Fruit fly (Drosophila melanogaster) whole organism, embryonic: ENCODE measurements around the gene CG32985.

Experiments
- Antp ChIP-seq: fragments of 200-800 bp; sonication (Bioruptor generic); optimal IDR thresholded peaks from 3 replicates; lab custom pipeline; 2016; ENCODE audit warnings: missing biosample characterization, missing genetic modification characterization
- BEAF-32 ChIP-seq: fragments of 200-800 bp; sonication (Bioruptor generic); optimal IDR thresholded peaks from 3 replicates; lab custom pipeline; 2017; ENCODE audit warnings: missing biosample characterization, missing genetic modification characterization, mild to moderate bottlenecking, moderate library complexity, missing genetic modification reagents
- CG10565 ChIP-seq: fragments of 200-800 bp; sonication (Bioruptor generic); optimal IDR thresholded peaks from 3 replicates; lab custom pipeline; 2016; ENCODE audit warnings: missing biosample characterization, mild to moderate bottlenecking, missing genetic modification characterization
- CG10979 ChIP-seq: fragments of 200-800 bp; sonication (Bioruptor generic); optimal IDR thresholded peaks from 2 replicates; lab custom pipeline; 2018; ENCODE audit warnings: missing biosample characterization, mild to moderate bottlenecking, missing genetic modification characterization, moderate library complexity
- CG11085 ChIP-seq: fragments of 200-800 bp; sonication (Bioruptor generic); IDR thresholded peaks from 2 replicates; pipeline ENCODE4 v1.3.6; 2022; ENCODE audit warnings: missing biosample characterization, missing genetic modification characterization
- CG12104 ChIP-seq: fragments of 200-800 bp; sonication (Bioruptor generic); optimal IDR thresholded peaks from 3 replicates; lab custom pipeline; 2016; ENCODE audit warnings: missing biosample characterization, missing genetic modification characterization
- CG12155 ChIP-seq: fragments of 200-800 bp; sonication (Bioruptor generic); optimal IDR thresholded peaks from 3 replicates; lab custom pipeline; 2016; ENCODE audit warnings: missing biosample characterization, missing genetic modification characterization
- CG15696 ChIP-seq: fragments of 200-800 bp; sonication (Bioruptor generic); optimal IDR thresholded peaks from 2 replicates; lab custom pipeline; 2019; ENCODE audit warnings: missing biosample characterization, mild to moderate bottlenecking, missing genetic modification characterization, moderate library complexity
- CG1603 ChIP-seq: fragments of 200-800 bp; sonication (Bioruptor generic); optimal IDR thresholded peaks from 2 replicates; lab custom pipeline; 2019; ENCODE audit warnings: missing biosample characterization, mild to moderate bottlenecking, missing genetic modification characterization, moderate library complexity
- CG1832 ChIP-seq: fragments of 200-800 bp; sonication (Bioruptor generic); optimal IDR thresholded peaks from 2 replicates; lab custom pipeline; 2017; ENCODE audit warnings: missing biosample characterization, mild to moderate bottlenecking, missing genetic modification characterization, inconsistent platforms
- CG18476 ChIP-seq: fragments of 200-800 bp; sonication (Bioruptor generic); optimal IDR thresholded peaks from 2 replicates; lab custom pipeline; 2016; ENCODE audit warnings: missing biosample characterization, mild to moderate bottlenecking, missing genetic modification characterization
- CG2116 ChIP-seq: fragments of 200-800 bp; sonication (Bioruptor generic); optimal IDR thresholded peaks from 3 replicates; lab custom pipeline; 2018; ENCODE audit warnings: missing biosample characterization, mild to moderate bottlenecking, missing genetic modification characterization
- CG32772 ChIP-seq: fragments of 200-800 bp; sonication (Bioruptor generic); IDR thresholded peaks from 2 replicates; pipeline ENCODE4 v1.3.6; 2022; ENCODE audit warnings: missing biosample characterization, missing genetic modification characterization
- CG3281 ChIP-seq: fragments of 200-800 bp; sonication (Bioruptor generic); optimal IDR thresholded peaks from 3 replicates; lab custom pipeline; 2017; ENCODE audit warnings: missing biosample characterization, mild to moderate bottlenecking, missing genetic modification characterization
- CG33213 ChIP-seq: fragments of 200-800 bp; sonication (Bioruptor generic); optimal IDR thresholded peaks from 3 replicates; lab custom pipeline; 2016; ENCODE audit warnings: missing biosample characterization, missing genetic modification characterization
- CG43689 ChIP-seq: fragments of 200-800 bp; sonication (Bioruptor generic); IDR thresholded peaks from 2 replicates; pipeline ENCODE4 v1.3.6; 2022; ENCODE audit warnings: missing biosample characterization, missing genetic modification characterization
- CG4617 ChIP-seq: fragments of 200-800 bp; sonication (Bioruptor generic); optimal IDR thresholded peaks from 3 replicates; lab custom pipeline; 2016; ENCODE audit warnings: missing biosample characterization, missing genetic modification characterization, borderline replicate concordance
- CG7928 ChIP-seq: fragments of 200-800 bp; sonication (Bioruptor generic); optimal IDR thresholded peaks from 2 replicates; lab custom pipeline; 2017; ENCODE audit warnings: missing biosample characterization, mild to moderate bottlenecking, missing genetic modification characterization
- CG7987 ChIP-seq: fragments of 200-800 bp; sonication (Bioruptor generic); optimal IDR thresholded peaks from 2 replicates; lab custom pipeline; 2018; ENCODE audit warnings: missing biosample characterization, mild to moderate bottlenecking, missing genetic modification characterization, moderate library complexity
- CG8359 ChIP-seq: fragments of 200-800 bp; sonication (Bioruptor generic); optimal IDR thresholded peaks from 2 replicates; lab custom pipeline; 2017; ENCODE audit warnings: missing biosample characterization, mild to moderate bottlenecking, missing genetic modification characterization, borderline replicate concordance
- CG9609 ChIP-seq: fragments of 200-800 bp; sonication (Bioruptor generic); optimal IDR thresholded peaks from 3 replicates; lab custom pipeline; 2016; ENCODE audit warnings: missing biosample characterization, missing genetic modification characterization
- CG9932 ChIP-seq: fragments of 200-800 bp; sonication (Bioruptor generic); IDR thresholded peaks from 2 replicates; pipeline ENCODE4 v1.3.6; 2022; ENCODE audit warnings: missing biosample characterization, missing genetic modification characterization
- D ChIP-seq, 2 experiments: fragments of 200-800 bp in 1 of 2; fragments of >200 bp in 1 of 2; sonication (Bioruptor generic) in 1 of 2; optimal IDR thresholded peaks; 2 replicates in 1 of 2; 3 replicates in 1 of 2; lab custom pipeline; 2017; ENCODE audit warnings: mild to moderate bottlenecking in 1 of 2, missing biosample characterization in 1 of 2, missing genetic modification characterization in 1 of 2, missing genetic modification reagents in 1 of 2
- Drgx ChIP-seq: fragments of 200-800 bp; sonication (Bioruptor generic); IDR thresholded peaks from 2 replicates; pipeline ENCODE4 v1.3.6; 2022; ENCODE audit warnings: missing biosample characterization, missing genetic modification characterization
- E2f1 ChIP-seq: fragments of 200-800 bp; sonication (Bioruptor generic); IDR thresholded peaks from 2 replicates; pipeline ENCODE4 v1.3.6; 2022; ENCODE audit warnings: missing biosample characterization, missing genetic modification characterization
- Hr3 ChIP-seq: fragments of 200-800 bp; sonication (Bioruptor generic); optimal IDR thresholded peaks from 3 replicates; lab custom pipeline; 2016; ENCODE audit warnings: missing biosample characterization, missing genetic modification characterization
- Lhr ChIP-seq: fragments of 200-800 bp; sonication (Bioruptor generic); optimal IDR thresholded peaks from 3 replicates; lab custom pipeline; 2017; ENCODE audit warnings: mild to moderate bottlenecking, missing biosample characterization, missing genetic modification reagents, missing genetic modification characterization
- Max ChIP-seq: fragments of 200-800 bp; sonication (Bioruptor generic); optimal IDR thresholded peaks from 2 replicates; lab custom pipeline; 2016; ENCODE audit warnings: missing biosample characterization, mild to moderate bottlenecking, missing genetic modification characterization
- Med ChIP-seq: fragments of 200-800 bp; sonication (Bioruptor generic); peaks from one replicate; lab custom pipeline; 2016; ENCODE audit warnings: missing biosample characterization, missing genetic modification characterization, mild to moderate bottlenecking, inconsistent platforms, moderate library complexity
- NC2α ChIP-seq: fragments of 200-800 bp; sonication (Bioruptor generic); optimal IDR thresholded peaks from 2 replicates; lab custom pipeline; 2016; ENCODE audit warnings: missing biosample characterization, missing genetic modification characterization
- NFAT ChIP-seq: fragments of 200-800 bp; sonication (Bioruptor generic); IDR thresholded peaks from 2 replicates; pipeline ENCODE4 v1.3.6; 2022; ENCODE audit warnings: missing biosample characterization, missing genetic modification characterization
- Oli ChIP-seq: fragments of 200-800 bp; sonication (Bioruptor generic); optimal IDR thresholded peaks from 2 replicates; lab custom pipeline; 2018; ENCODE audit warnings: missing biosample characterization, mild to moderate bottlenecking, missing genetic modification characterization, moderate library complexity
- Opbp ChIP-seq: fragments of 200-800 bp; sonication (Bioruptor generic); IDR thresholded peaks from 3 replicates; pipeline ENCODE4 v1.3.6; 2022; ENCODE audit warnings: missing biosample characterization, missing genetic modification characterization; ENCODE audit not compliant: partially characterized antibody
- Rfx ChIP-seq: fragments of 200-800 bp; sonication (Bioruptor generic); IDR thresholded peaks from 2 replicates; pipeline ENCODE4 v1.3.6; 2022; ENCODE audit warnings: missing biosample characterization, missing genetic modification characterization
- Sox102F ChIP-seq: fragments of 200-800 bp; sonication (Bioruptor generic); optimal IDR thresholded peaks from 2 replicates; lab custom pipeline; 2018; ENCODE audit warnings: missing biosample characterization, mild to moderate bottlenecking, missing genetic modification characterization, moderate library complexity
- Sry-β ChIP-seq: fragments of 200-800 bp; sonication (Bioruptor generic); optimal IDR thresholded peaks from 2 replicates; lab custom pipeline; 2018; ENCODE audit warnings: missing biosample characterization, mild to moderate bottlenecking, missing genetic modification characterization, moderate library complexity
- Ssrp ChIP-seq: fragments of 200-800 bp; sonication (Bioruptor generic); optimal IDR thresholded peaks from 2 replicates; lab custom pipeline; 2018; ENCODE audit warnings: missing biosample characterization, mild to moderate bottlenecking, missing genetic modification characterization, moderate library complexity
- abd-A ChIP-seq: fragments of 200-800 bp; sonication (Bioruptor generic); optimal IDR thresholded peaks from 3 replicates; lab custom pipeline; 2019; ENCODE audit warnings: missing biosample characterization, mild to moderate bottlenecking, missing genetic modification characterization, moderate library complexity
- bowl ChIP-seq: fragments of 200-800 bp; sonication (Bioruptor generic); IDR thresholded peaks from 2 replicates; pipeline ENCODE4 v1.3.6; 2022; ENCODE audit warnings: missing biosample characterization, missing genetic modification characterization
- cg ChIP-seq: fragments of 200-800 bp; sonication (Bioruptor generic); optimal IDR thresholded peaks from 3 replicates; lab custom pipeline; 2019; ENCODE audit warnings: missing biosample characterization, mild to moderate bottlenecking, missing genetic modification characterization, moderate library complexity
- esg ChIP-seq: fragments of 200-800 bp; sonication (Bioruptor generic); conservative IDR thresholded peaks from 2 replicates; pipeline ENCODE4 v1.3.6; 2022; ENCODE audit warnings: missing biosample characterization, missing genetic modification characterization
- ewg ChIP-seq: fragments of 200-800 bp; sonication (Bioruptor generic); optimal IDR thresholded peaks from 3 replicates; lab custom pipeline; 2017; ENCODE audit warnings: mild to moderate bottlenecking, missing biosample characterization, missing genetic modification reagents, missing genetic modification characterization
- mam ChIP-seq: fragments of 200-800 bp; sonication (Bioruptor generic); optimal IDR thresholded peaks from 3 replicates; lab custom pipeline; 2016; ENCODE audit warnings: missing biosample characterization, missing genetic modification characterization
- nerfin-1 ChIP-seq: fragments of 200-800 bp; sonication (Bioruptor generic); optimal IDR thresholded peaks from 3 replicates; lab custom pipeline; 2019; ENCODE audit warnings: missing biosample characterization, mild to moderate bottlenecking, missing genetic modification characterization, moderate library complexity
- pho ChIP-seq: fragments of 200-800 bp; sonication (Bioruptor generic); optimal IDR thresholded peaks from 2 replicates; lab custom pipeline; 2016; ENCODE audit warnings: missing biosample characterization, missing genetic modification characterization
- psq ChIP-seq: fragments of 200-800 bp; sonication (Bioruptor generic); optimal IDR thresholded peaks from 2 replicates; lab custom pipeline; 2017; ENCODE audit warnings: missing biosample characterization, missing genetic modification characterization
- sd ChIP-seq: fragments of 200-800 bp; sonication (Bioruptor generic); optimal IDR thresholded peaks from 3 replicates; lab custom pipeline; 2018; ENCODE audit warnings: missing biosample characterization, mild to moderate bottlenecking, missing genetic modification characterization, moderate library complexity
- trh ChIP-seq: fragments of 200-800 bp; sonication (Bioruptor generic); optimal IDR thresholded peaks from 2 replicates; lab custom pipeline; 2016; ENCODE audit warnings: missing biosample characterization, missing genetic modification characterization
- wek ChIP-seq: fragments of 200-800 bp; sonication (Bioruptor generic); optimal IDR thresholded peaks from 3 replicates; lab custom pipeline; 2018; ENCODE audit warnings: missing biosample characterization, mild to moderate bottlenecking, missing genetic modification characterization, moderate library complexity

Gene CG32985

dm6 chr2L:8997285-8997684 lies 35.0 kb downstream of the CG32985 start, which contains the start of the genes alien and CG18661 (continued):
- peak; percentile 22 for TF ChIP-seq CG18476 (GFP tag; lab: Kevin White, UChicago)
- TF ChIP-seq abd-A = no peak
- peak; percentile 84 for TF ChIP-seq E2f1
- TF ChIP-seq NFAT (GFP tag; lab: Robert Waterston, UW) = peak; percentile 92
- TF ChIP-seq ewg (GFP tag; lab: Kevin White, UChicago) = peak; percentile 80
- TF ChIP-seq CG7928 (GFP tag; lab: Kevin White, UChicago) = peak; percentile 91
- peak; percentile 96 for TF ChIP-seq Rfx
- TF ChIP-seq CG4617 (GFP tag; lab: Kevin White, UChicago) = peak; percentile 80
- peak; percentile 98 for TF ChIP-seq mam (GFP tag; lab: Kevin White, UChicago)
- no peak for TF ChIP-seq wek (GFP tag; lab: Kevin White, UChicago)
- peak; percentile 87 for TF ChIP-seq Lhr (GFP tag; lab: Kevin White, UChicago)
- peak; percentile 91 for TF ChIP-seq Ssrp (tag; lab: Kevin White, UChicago)
- TF ChIP-seq CG2116 (GFP tag; lab: Kevin White, UChicago) = peak; percentile 69
- no peak for TF ChIP-seq D (optimal IDR thresholded peaks at IDR 0.05; lab: Kevin White, UChicago)
- TF ChIP-seq D (GFP tag; optimal IDR thresholded peaks at IDR 0.05; lab: Kevin White, UChicago) = peak; percentile 71
- TF ChIP-seq Hr3 = peak; percentile 64
- peak; percentile 54 for TF ChIP-seq CG7987 (GFP tag; lab: Kevin White, UChicago)
- TF ChIP-seq BEAF-32 = peak; percentile 73
- peak; percentile 75 for TF ChIP-seq Drgx
- TF ChIP-seq Med = peak; percentile 96
- TF ChIP-seq cg (GFP tag; lab: Kevin White, UChicago) = no peak
- TF ChIP-seq CG43689 (GFP tag; lab: Robert Waterston, UW) = peak; percentile 55; the same call in 1 of the 2 replicates
- peak; percentile 77 for TF ChIP-seq CG9609 (GFP tag; lab: Kevin White, UChicago)
- TF ChIP-seq CG11085 (GFP tag; lab: Robert Waterston, UW) = peak; percentile 86
- TF ChIP-seq esg (GFP tag; lab: Robert Waterston, UW) = peak; percentile 98
- peak; percentile 74 for TF ChIP-seq psq (GFP tag; lab: Kevin White, UChicago)
- peak; percentile 91 for TF ChIP-seq trh
- peak; percentile 98 for TF ChIP-seq CG9932
- TF ChIP-seq Sry-β = peak; percentile 70
- TF ChIP-seq CG10979 (tag; lab: Kevin White, UChicago) = peak; percentile 79
- TF ChIP-seq CG1832 = no peak
- peak; percentile 35 for TF ChIP-seq CG3281 (GFP tag; lab: Kevin White, UChicago)
- peak; percentile 89 for TF ChIP-seq CG1603 (tag; lab: Kevin White, UChicago)
- peak; percentile 92 for TF ChIP-seq bowl (GFP tag; lab: Robert Waterston, UW)
- TF ChIP-seq nerfin-1 (tag; lab: Kevin White, UChicago) = peak; percentile 29
- peak; percentile 70 for TF ChIP-seq sd
- TF ChIP-seq NC2α (GFP tag; lab: Kevin White, UChicago) = peak; percentile 36
- TF ChIP-seq CG32772 = peak; percentile 91
- peak; percentile 43 for TF ChIP-seq CG12104 (GFP tag; lab: Kevin White, UChicago)
- peak; percentile 28; the same call in 1 of the 3 replicates for TF ChIP-seq Opbp (GFP tag; lab: Robert Waterston, UW)
- peak; percentile 40 for TF ChIP-seq Oli (tag; lab: Kevin White, UChicago)
- TF ChIP-seq Antp = peak; percentile 94
- TF ChIP-seq CG12155 (GFP tag; lab: Kevin White, UChicago) = peak; percentile 89
- peak; percentile 77 for TF ChIP-seq CG15696
- TF ChIP-seq CG10565 (GFP tag; lab: Kevin White, UChicago) = no peak
- peak; percentile 83 for TF ChIP-seq pho (GFP tag; lab: Kevin White, UChicago)
- TF ChIP-seq CG33213 = peak; percentile 88
- peak; percentile 45 for TF ChIP-seq Max (GFP tag; lab: Kevin White, UChicago)
- peak; percentile 94 for TF ChIP-seq Sox102F
- no peak for TF ChIP-seq CG8359 (GFP tag; lab: Kevin White, UChicago)
